Worm (Caenorhabditis elegans) whole organism, young adult: ENCODE results near the gene trm-1.

Source experiments
- B0261.1 ChIP-seq: sonication (generic microtip); optimal IDR thresholded peaks from 2 replicates; lab custom pipeline; 2016; ENCODE audit warnings: mild to moderate bottlenecking, missing genetic modification characterization, moderate library complexity, missing compliant biosample characterization
- F55B11.4 ChIP-seq: sonication (generic microtip); optimal IDR thresholded peaks from 2 replicates; lab custom pipeline; 2016; ENCODE audit warnings: missing compliant biosample characterization, missing genetic modification characterization, borderline replicate concordance; ENCODE audit not compliant: insufficient read depth
- aptf-3 ChIP-seq: fragments of 200-800 bp; sonication (Bioruptor generic); IDR thresholded peaks from 2 replicates; pipeline ENCODE4 v1.3.6; 2022; ENCODE audit warnings: missing genetic modification characterization, missing compliant biosample characterization
- dpl-1 ChIP-seq: fragments of 150-350 bp; optimal IDR thresholded peaks from 2 replicates; lab custom pipeline; 2014; ENCODE audit warnings: missing biosample characterization, missing genetic modification reagents, missing genetic modification characterization
- let-526 ChIP-seq: fragments of 200-800 bp; sonication (Bioruptor generic); IDR thresholded peaks from 2 replicates; pipeline ENCODE4 v1.3.6; 2022; ENCODE audit warnings: missing genetic modification reagents, missing genetic modification characterization, missing compliant biosample characterization
- madf-8 ChIP-seq: fragments of 200-800 bp; sonication (Bioruptor generic); conservative IDR thresholded peaks from 2 replicates; pipeline ENCODE4 v1.3.6; 2022; ENCODE audit warnings: missing genetic modification reagents, missing genetic modification characterization, missing compliant biosample characterization
- unc-130 ChIP-seq: sonication (generic microtip); optimal IDR thresholded peaks from 2 replicates; lab custom pipeline; 2016; ENCODE audit warnings: missing genetic modification reagents, missing genetic modification characterization, missing compliant biosample characterization
- zfh-2 ChIP-seq: fragments of 200-800 bp; sonication (Bioruptor generic); conservative IDR thresholded peaks from 2 replicates; pipeline ENCODE4 v1.3.6; 2022; ENCODE audit warnings: missing genetic modification reagents, missing genetic modification characterization, missing compliant biosample characterization
- ztf-3 ChIP-seq: fragments of 200-800 bp; sonication (Bioruptor generic); optimal IDR thresholded peaks from 2 replicates; lab custom pipeline; 2018; ENCODE audit warnings: mild to moderate bottlenecking, missing genetic modification characterization, missing compliant biosample characterization

DNA sequence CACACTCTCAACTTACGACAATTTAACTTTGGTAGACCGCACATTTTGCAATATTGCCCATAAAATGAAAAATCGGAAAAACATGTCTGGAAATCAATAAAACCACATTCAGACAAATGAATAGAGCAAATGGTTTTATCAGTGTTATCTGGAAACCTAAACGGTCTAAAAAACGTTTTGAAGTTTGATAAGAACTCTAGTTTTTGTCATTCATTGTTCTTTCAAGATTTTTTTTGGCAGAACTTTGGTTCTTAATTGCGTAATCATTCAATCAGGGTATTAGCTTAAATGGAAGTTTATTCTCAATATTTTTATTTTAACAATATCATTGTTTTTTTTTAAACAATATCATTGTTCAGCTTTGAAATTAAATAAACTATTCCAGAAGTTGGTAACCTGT, 10.2 kb downstream of the trm-1 start, which contains the start of gene cest-2.2:
- TF ChIP-seq F55B11.4 (tag; lab: Kevin White, UChicago) = no peak
- no peak for TF ChIP-seq madf-8 (GFP tag; lab: Robert Waterston, UW)
- no peak for TF ChIP-seq dpl-1 (GFP tag; lab: Kevin White, UChicago)
- TF ChIP-seq B0261.1 (tag; lab: Kevin White, UChicago) = no peak
- TF ChIP-seq zfh-2 (GFP tag; lab: Robert Waterston, UW) = no peak
- TF ChIP-seq aptf-3 (GFP tag; lab: Robert Waterston, UW) = no peak
- TF ChIP-seq unc-130 (GFP tag; lab: Kevin White, UChicago) = no peak
- no peak for TF ChIP-seq ztf-3 (GFP tag; lab: Kevin White, UChicago)
- TF ChIP-seq let-526 (GFP tag; lab: Robert Waterston, UW) = no peak
